Worm (Caenorhabditis elegans): Measurements from ENCODE around the gene W04B5.8.
"Not testable (repeated sequence)": the region's sequence is repeated elsewhere in the genome, so short reads cannot be mapped to it uniquely, and the experiment has no call there.

The W04B5.8 gene

ce11 chrIII:2435373-2435772 lies 9.3 kb downstream of the W04B5.8 start, which contains the start of gene W04B5.6:
TSS of gene W04B5.6 (minus strand) at chrIII:2435473.
- not testable (repeated sequence) for TF ChIP-seq nhr-237 (tag; optimal IDR thresholded peaks at IDR 0.05); lsy-2 (tag; optimal IDR thresholded peaks at IDR 0.05); zfp-3 (GFP tag; conservative IDR thresholded peaks at IDR 0.05)

- TF ChIP-seq ztf-7 (tag; optimal IDR thresholded peaks at IDR 0.05); lin-29 (GFP tag; IDR thresholded peaks at IDR 0.05); php-3 (GFP tag; IDR thresholded peaks at IDR 0.05): not testable (repeated sequence)
Observed at ce11 chrIII:2435805-2436204, 9.7 kb downstream of the W04B5.8 start, which contains the start of gene E02H9.6. TSS of gene E02H9.6 (plus strand) at chrIII:2436105.

- no peak for TF ChIP-seq set-16 (GFP tag; IDR thresholded peaks at IDR 0.05)
- TF ChIP-seq unc-62 (GFP tag; optimal IDR thresholded peaks at IDR 0.05 in 1 of 2) = peak in 1 of 2 experiments; percentile 29
- no peak for TF ChIP-seq unc-62 (tag; optimal IDR thresholded peaks at IDR 0.05)
- TF ChIP-seq ceh-32 (tag; optimal IDR thresholded peaks at IDR 0.05; ENCODE audit: poor library complexity) = no peak
- no peak for TF ChIP-seq dmd-8 (GFP tag; IDR thresholded peaks at IDR 0.05)
- TF ChIP-seq egl-43 (GFP tag; IDR thresholded peaks at IDR 0.05) = no peak
- TF ChIP-seq mes-2 (tag; optimal IDR thresholded peaks at IDR 0.05; ENCODE audit: poor library complexity, severe bottlenecking) = no peak
- no peak for TF ChIP-seq gei-8 (GFP tag; optimal IDR thresholded peaks at IDR 0.05)
Observed at ce11 chrIII:2438543-2438942, 12.4 kb downstream of the W04B5.8 start, which contains the start of gene E02H9.13. TSS of gene E02H9.13 (minus strand) at chrIII:2438741.

- TF ChIP-seq nhr-76 (tag; optimal IDR thresholded peaks at IDR 0.05) = no peak
- TF ChIP-seq pqm-1 (tag; optimal IDR thresholded peaks at IDR 0.05) = peak; percentile 15
- TF ChIP-seq nhr-28 (tag; optimal IDR thresholded peaks at IDR 0.05) = peak; percentile 0
- no peak for TF ChIP-seq lin-15B (tag; optimal IDR thresholded peaks at IDR 0.05)
Observed at ce11 chrIII:2445574-2446259, 19.6 kb downstream of the W04B5.8 start, which contains the start of the genes E02H9.7 and klo-2. TSS of gene E02H9.7 (minus strand) at chrIII:2445674. TSS of gene klo-2 (plus strand) at chrIII:2446209.

ce11 chrIII:2454757-2455306 lies 28.7 kb downstream of the W04B5.8 start, which contains the start of gene nhr-121:
TSS of gene nhr-121 (minus strand) at chrIII:2454807.
- no peak for TF ChIP-seq attf-4 (tag; optimal IDR thresholded peaks at IDR 0.05)
- peak; percentile 72 for TF ChIP-seq dve-1 (tag; optimal IDR thresholded peaks at IDR 0.05; ENCODE audit: insufficient read depth)
- no peak for TF ChIP-seq daf-8 (GFP tag; IDR thresholded peaks at IDR 0.05)
- TF ChIP-seq daf-19 (GFP tag; conservative IDR thresholded peaks at IDR 0.05) = no peak
- no peak for TF ChIP-seq nhr-11 (tag; optimal IDR thresholded peaks at IDR 0.05)
- TF ChIP-seq mep-1 (tag; optimal IDR thresholded peaks at IDR 0.05) = no peak
- TF ChIP-seq F10B5.3 (tag; optimal IDR thresholded peaks at IDR 0.05) = no peak
- TF ChIP-seq vab-7 (GFP tag; IDR thresholded peaks at IDR 0.05) = no peak
- TF ChIP-seq arid-1 (GFP tag; conservative IDR thresholded peaks at IDR 0.05) = no peak
- TF ChIP-seq R02D3.7 (tag; optimal IDR thresholded peaks at IDR 0.05) = no peak
- TF ChIP-seq nhr-76 (tag; optimal IDR thresholded peaks at IDR 0.05) = no peak
- no peak for TF ChIP-seq ama-1 (optimal IDR thresholded peaks at IDR 0.05)
- no peak for TF ChIP-seq F49E8.2 (tag; optimal IDR thresholded peaks at IDR 0.05; ENCODE audit: borderline replicate concordance)
- TF ChIP-seq Y75B8A.6 (GFP tag; IDR thresholded peaks at IDR 0.05) = no peak
- TF ChIP-seq lin-38 (GFP tag; IDR thresholded peaks at IDR 0.05) = no peak
- no peak for TF ChIP-seq hmg-1.1 (GFP tag; IDR thresholded peaks at IDR 0.05)
- TF ChIP-seq lir-3 (tag; optimal IDR thresholded peaks at IDR 0.05) = no peak
- no peak for TF ChIP-seq madf-9 (GFP tag; conservative IDR thresholded peaks at IDR 0.05)
- TF ChIP-seq nhr-25 (tag; optimal IDR thresholded peaks at IDR 0.05; ENCODE audit: borderline replicate concordance, insufficient read depth) = no peak
- TF ChIP-seq ztf-7 (tag; optimal IDR thresholded peaks at IDR 0.05) = no peak
- no peak for TF ChIP-seq ceh-44 (GFP tag; IDR thresholded peaks at IDR 0.05)
- peak; percentile 61 for TF ChIP-seq hlh-11 (tag; optimal IDR thresholded peaks at IDR 0.05)
- no peak for TF ChIP-seq lin-39 (tag; optimal IDR thresholded peaks at IDR 0.05)
- TF ChIP-seq spr-1 (tag; optimal IDR thresholded peaks at IDR 0.05) = no peak
- TF ChIP-seq tag-97 (GFP tag; IDR thresholded peaks at IDR 0.05) = no peak
- TF ChIP-seq mdt-29 (GFP tag; IDR thresholded peaks at IDR 0.05) = 0 out of 2 replicates have a peak, but pooled peaks have one; percentile 12
- peak; percentile 96 for TF ChIP-seq nhr-28 (tag; optimal IDR thresholded peaks at IDR 0.05)
